Fruit fly (Drosophila melanogaster): Measurements from ENCODE around the gene CheB38a.

CheB38a gene

dm6 chr2L:20787271-20787791 is 31.0 kb downstream of the CheB38a start, which contains the start of gene Pomp (continued):
- TF ChIP-seq HLH4C (GFP tag; IDR thresholded peaks at IDR 0.05; ENCODE audit: partially characterized antibody) = peak; percentile 76
- TF ChIP-seq ab (GFP tag; optimal IDR thresholded peaks at IDR 0.05) = peak; percentile 41
- TF ChIP-seq zfh2 (GFP tag; optimal IDR thresholded peaks at IDR 0.05) = peak; percentile 63
- TF ChIP-seq CG15514 (GFP tag; optimal IDR thresholded peaks at IDR 0.05) = peak; percentile 88
- TF ChIP-seq CG7271 (tag; optimal IDR thresholded peaks at IDR 0.05) = no peak
- TF ChIP-seq crp (GFP tag; optimal IDR thresholded peaks at IDR 0.05) = peak in 1 of 2 experiments; percentile 26
- peak; percentile 72 for TF ChIP-seq chm (GFP tag; IDR thresholded peaks at IDR 0.05)
- peak; percentile 23 for TF ChIP-seq CG15073 (GFP tag; optimal IDR thresholded peaks at IDR 0.05)
- peak; percentile 85 for TF ChIP-seq tap (tag; optimal IDR thresholded peaks at IDR 0.05)
- TF ChIP-seq Hr78 (GFP tag; optimal IDR thresholded peaks at IDR 0.05) = peak in 1 of 2 experiments; percentile 72
- TF ChIP-seq crol (GFP tag; IDR thresholded peaks at IDR 0.05) = peak; percentile 35; the same call in 1 of the 2 replicates
- TF ChIP-seq CG18599 (GFP tag; optimal IDR thresholded peaks at IDR 0.05) = peak; percentile 92
- TF ChIP-seq onecut (GFP tag; IDR thresholded peaks at IDR 0.05) = peak; percentile 68
- peak; percentile 69 for TF ChIP-seq Gsc (GFP tag; IDR thresholded peaks at IDR 0.05)
- peak; percentile 80; the same call in 1 of the 2 replicates for TF ChIP-seq klu (GFP tag; IDR thresholded peaks at IDR 0.05)
- TF ChIP-seq CG11247 (GFP tag; IDR thresholded peaks at IDR 0.05) = peak; percentile 89
- peak; percentile 80; the same call in 1 of the 3 replicates for TF ChIP-seq C15 (GFP tag; IDR thresholded peaks at IDR 0.05)
- no peak for TF ChIP-seq CG8478 (optimal IDR thresholded peaks at IDR 0.05)
- TF ChIP-seq B-H1 (GFP tag; IDR thresholded peaks at IDR 0.05) = peak; percentile 81
- TF ChIP-seq HmgZ (tag; optimal IDR thresholded peaks at IDR 0.05) = peak; percentile 90
- peak; percentile 63 for TF ChIP-seq gcm2 (GFP tag; optimal IDR thresholded peaks at IDR 0.05)
- peak; percentile 44 for TF ChIP-seq CG8281 (tag; optimal IDR thresholded peaks at IDR 0.05)
- peak; percentile 44; the same call in 1 of the 2 replicates for TF ChIP-seq Taf1 (GFP tag; IDR thresholded peaks at IDR 0.05)
- TF ChIP-seq CG31388 (GFP tag; optimal IDR thresholded peaks at IDR 0.05) = no peak
- peak; percentile 90 for TF ChIP-seq tgo (GFP tag; IDR thresholded peaks at IDR 0.05)
- TF ChIP-seq CG10979 (tag; optimal IDR thresholded peaks at IDR 0.05) = peak; percentile 84
- no peak for TF ChIP-seq da (GFP tag; optimal IDR thresholded peaks at IDR 0.05)
- peak; percentile 60 for TF ChIP-seq CG17186 (GFP tag; optimal IDR thresholded peaks at IDR 0.05)
- TF ChIP-seq cato (GFP tag; optimal IDR thresholded peaks at IDR 0.05; ENCODE audit: borderline replicate concordance) = peak; percentile 8
- no peak for TF ChIP-seq disco-r (GFP tag; optimal IDR thresholded peaks at IDR 0.05)
- TF ChIP-seq HmgD (GFP tag; optimal IDR thresholded peaks at IDR 0.05) = peak; percentile 57
- TF ChIP-seq wdn (GFP tag; IDR thresholded peaks at IDR 0.05) = peak; percentile 67
- peak; percentile 53 for TF ChIP-seq Nf-YC (tag; optimal IDR thresholded peaks at IDR 0.05)
- TF ChIP-seq fd102C (GFP tag; optimal IDR thresholded peaks at IDR 0.05) = no peak
- peak; percentile 91 for TF ChIP-seq unpg (GFP tag; optimal IDR thresholded peaks at IDR 0.05)
- TF ChIP-seq CG5245 (GFP tag; optimal IDR thresholded peaks at IDR 0.05) = peak; percentile 86
- peak; percentile 74 for TF ChIP-seq org-1 (GFP tag; optimal IDR thresholded peaks at IDR 0.05)
- TF ChIP-seq bsh (GFP tag; optimal IDR thresholded peaks at IDR 0.05) = peak in 1 of 2 experiments; percentile 81
- no peak for TF ChIP-seq tll (GFP tag; optimal IDR thresholded peaks at IDR 0.05)
- peak; percentile 57 for TF ChIP-seq CG6654 (GFP tag; optimal IDR thresholded peaks at IDR 0.05)
- TF ChIP-seq tin (GFP tag; optimal IDR thresholded peaks at IDR 0.05) = peak; percentile 83
- TF ChIP-seq CG7745 (tag; optimal IDR thresholded peaks at IDR 0.05) = no peak
- peak; percentile 92 for TF ChIP-seq zfh1 (GFP tag; IDR thresholded peaks at IDR 0.05)
- peak; percentile 89 for TF ChIP-seq Hmr (GFP tag; optimal IDR thresholded peaks at IDR 0.05)
- TF ChIP-seq gro (GFP tag; optimal IDR thresholded peaks at IDR 0.05) = peak; percentile 68
- peak; percentile 44 for TF ChIP-seq tx (GFP tag; optimal IDR thresholded peaks at IDR 0.05)
- TF ChIP-seq sens (GFP tag) = peak; percentile 80
- peak; percentile 90 for TF ChIP-seq CG18262 (tag; optimal IDR thresholded peaks at IDR 0.05)
- TF ChIP-seq Camta (GFP tag; optimal IDR thresholded peaks at IDR 0.05) = peak; percentile 45
- TF ChIP-seq Med (GFP tag) = peak; percentile 90

Data from whole organism, embryonic.